Fruit fly (Drosophila melanogaster) whole organism, embryonic: ENCODE measurements around the gene Cep290.

Source experiments
- ATbp ChIP-seq: fragments of 200-800 bp; sonication (Bioruptor generic); optimal IDR thresholded peaks from 2 replicates; lab custom pipeline; 2017; ENCODE audit warnings: missing biosample characterization, mild to moderate bottlenecking, missing genetic modification characterization, missing genetic modification reagents
- B-H1 ChIP-seq: fragments of 200-800 bp; sonication (Bioruptor generic); IDR thresholded peaks from 3 replicates; pipeline ENCODE4 v1.3.6; 2022; ENCODE audit warnings: missing biosample characterization, missing genetic modification characterization
- Blimp-1 ChIP-seq: fragments of 200-800 bp; sonication (Bioruptor generic); optimal IDR thresholded peaks from 3 replicates; lab custom pipeline; 2018; ENCODE audit warnings: missing biosample characterization, missing genetic modification characterization, mild to moderate bottlenecking, moderate library complexity, missing genetic modification reagents
- CG11085 ChIP-seq: fragments of 200-800 bp; sonication (Bioruptor generic); IDR thresholded peaks from 2 replicates; pipeline ENCODE4 v1.3.6; 2022; ENCODE audit warnings: missing biosample characterization, missing genetic modification characterization
- CG1233 ChIP-seq: fragments of 200-800 bp; sonication (Bioruptor generic); optimal IDR thresholded peaks from 4 replicates; lab custom pipeline; 2018; ENCODE audit warnings: missing biosample characterization, mild to moderate bottlenecking, missing genetic modification characterization
- CG12659 ChIP-seq: fragments of 200-800 bp; sonication (Bioruptor generic); optimal IDR thresholded peaks from 3 replicates; lab custom pipeline; 2017; ENCODE audit warnings: mild to moderate bottlenecking, missing biosample characterization, missing genetic modification reagents, missing genetic modification characterization
- CG15011 ChIP-seq: fragments of 200-800 bp; sonication (Bioruptor generic); optimal IDR thresholded peaks from 3 replicates; lab custom pipeline; 2018; ENCODE audit warnings: missing biosample characterization, mild to moderate bottlenecking, missing genetic modification characterization
- CG15073 ChIP-seq: fragments of 200-800 bp; sonication (Bioruptor generic); optimal IDR thresholded peaks from 2 replicates; lab custom pipeline; 2016; ENCODE audit warnings: missing biosample characterization, missing genetic modification characterization
- CG1647 ChIP-seq: fragments of 200-800 bp; sonication (Bioruptor generic); optimal IDR thresholded peaks from 3 replicates; lab custom pipeline; 2016; ENCODE audit warnings: missing biosample characterization, missing genetic modification characterization
- CG16815 ChIP-seq: fragments of 200-800 bp; sonication (Bioruptor generic); optimal IDR thresholded peaks from 3 replicates; lab custom pipeline; 2017; ENCODE audit warnings: missing biosample characterization, mild to moderate bottlenecking, missing genetic modification characterization
- CG17568 ChIP-seq: fragments of 200-800 bp; sonication (Bioruptor generic); optimal IDR thresholded peaks from 2 replicates; lab custom pipeline; 2018; ENCODE audit warnings: missing biosample characterization, mild to moderate bottlenecking, missing genetic modification characterization, moderate library complexity
- CG17829 ChIP-seq: fragments of 200-800 bp; optimal IDR thresholded peaks from 2 replicates; lab custom pipeline; 2019; ENCODE audit warnings: missing biosample characterization, mild to moderate bottlenecking, missing genetic modification characterization, moderate library complexity
- CG6683 ChIP-seq: fragments of 200-800 bp; sonication (Bioruptor generic); optimal IDR thresholded peaks from 2 replicates; lab custom pipeline; 2017; ENCODE audit warnings: missing biosample characterization, mild to moderate bottlenecking, missing genetic modification characterization, missing genetic modification reagents
- CG6689 ChIP-seq: fragments of 200-800 bp; sonication (Bioruptor generic); IDR thresholded peaks from 2 replicates; pipeline ENCODE4 v1.3.6; 2022; ENCODE audit warnings: missing biosample characterization, missing genetic modification characterization
- CG8281 ChIP-seq: fragments of 200-800 bp; sonication (Bioruptor generic); optimal IDR thresholded peaks from 2 replicates; lab custom pipeline; 2018; ENCODE audit warnings: missing biosample characterization, mild to moderate bottlenecking, missing genetic modification characterization, moderate library complexity
- CG8478 ChIP-seq: fragments of >200 bp; optimal IDR thresholded peaks from 2 replicates; lab custom pipeline; 2018
- CG8924 ChIP-seq: fragments of 200-800 bp; optimal IDR thresholded peaks from 3 replicates; lab custom pipeline; 2019; ENCODE audit warnings: missing biosample characterization, mild to moderate bottlenecking, missing genetic modification characterization, moderate library complexity
- CTCF ChIP-seq: fragments of 200-800 bp; sonication (Bioruptor generic); optimal IDR thresholded peaks from 2 replicates; lab custom pipeline; 2017; ENCODE audit warnings: missing biosample characterization, mild to moderate bottlenecking, missing genetic modification characterization, moderate library complexity
- Chrac-16 ChIP-seq: fragments of 200-800 bp; sonication (Bioruptor generic); optimal IDR thresholded peaks from 3 replicates; lab custom pipeline; 2016; ENCODE audit warnings: missing biosample characterization, missing genetic modification characterization
- D ChIP-seq, 2 experiments: fragments of 200-800 bp in 1 of 2; fragments of >200 bp in 1 of 2; sonication (Bioruptor generic) in 1 of 2; optimal IDR thresholded peaks; 2 replicates in 1 of 2; 3 replicates in 1 of 2; lab custom pipeline; 2017; ENCODE audit warnings: mild to moderate bottlenecking in 1 of 2, missing biosample characterization in 1 of 2, missing genetic modification characterization in 1 of 2, missing genetic modification reagents in 1 of 2
- Doc2 ChIP-seq: fragments of 200-800 bp; sonication (Bioruptor generic); IDR thresholded peaks from 2 replicates; pipeline ENCODE4 v1.3.6; 2022; ENCODE audit warnings: missing biosample characterization, missing genetic modification characterization
- Eip74EF ChIP-seq, 2 experiments: fragments of 200-800 bp in 1 of 2; fragments of >200 bp in 1 of 2; sonication (Bioruptor generic) in 1 of 2; optimal IDR thresholded peaks; 2 replicates each; lab custom pipeline; 2017 to 2019; ENCODE audit warnings: missing biosample characterization in 2 of 2, missing genetic modification characterization in 2 of 2, mild to moderate bottlenecking in 1 of 2, moderate library complexity in 1 of 2
- Ets97D ChIP-seq: fragments of 200-800 bp; sonication (Bioruptor generic); optimal IDR thresholded peaks from 3 replicates; lab custom pipeline; 2016; ENCODE audit warnings: missing biosample characterization, missing genetic modification characterization
- Fer2 ChIP-seq: fragments of 200-800 bp; sonication (Bioruptor generic); optimal IDR thresholded peaks from 2 replicates; lab custom pipeline; 2018; ENCODE audit warnings: missing biosample characterization, mild to moderate bottlenecking, missing genetic modification characterization, moderate library complexity
- H2.0 ChIP-seq: fragments of 200-800 bp; sonication (Bioruptor generic); IDR thresholded peaks from 2 replicates; pipeline ENCODE4 v1.3.6; 2022; ENCODE audit warnings: missing biosample characterization, missing genetic modification characterization
- HHEX ChIP-seq: fragments of 200-800 bp; sonication (Bioruptor generic); optimal IDR thresholded peaks from 3 replicates; lab custom pipeline; 2017; ENCODE audit warnings: missing biosample characterization, mild to moderate bottlenecking, missing genetic modification characterization, missing genetic modification reagents
- Hand ChIP-seq: fragments of 200-800 bp; sonication (Bioruptor generic); optimal IDR thresholded peaks from 2 replicates; lab custom pipeline; 2017; ENCODE audit warnings: mild to moderate bottlenecking, missing biosample characterization, missing genetic modification reagents, missing genetic modification characterization
- Meics ChIP-seq: fragments of 200-800 bp; sonication (Bioruptor generic); optimal IDR thresholded peaks from 2 replicates; lab custom pipeline; 2017; ENCODE audit warnings: missing biosample characterization, mild to moderate bottlenecking, missing genetic modification characterization
- Mes4 ChIP-seq: fragments of 200-800 bp; sonication (Bioruptor generic); optimal IDR thresholded peaks from 2 replicates; lab custom pipeline; 2016; ENCODE audit warnings: missing biosample characterization, missing genetic modification characterization
- Mrtf ChIP-seq: fragments of 200-800 bp; sonication (Bioruptor generic); IDR thresholded peaks from 3 replicates; pipeline ENCODE4 v1.3.6; 2022; ENCODE audit warnings: missing biosample characterization, missing genetic modification characterization
- Nf-YB ChIP-seq: fragments of 200-800 bp; sonication (Bioruptor generic); optimal IDR thresholded peaks from 3 replicates; lab custom pipeline; 2019; ENCODE audit warnings: missing biosample characterization, mild to moderate bottlenecking, missing genetic modification characterization, moderate library complexity
- Ptx1 ChIP-seq: fragments of 200-800 bp; sonication (Bioruptor generic); IDR thresholded peaks from 2 replicates; pipeline ENCODE4 v1.3.6; 2022; ENCODE audit warnings: missing biosample characterization, missing genetic modification characterization
- Scr ChIP-seq: fragments of 200-800 bp; sonication (Bioruptor generic); IDR thresholded peaks from 2 replicates; pipeline ENCODE4 v1.3.6; 2022; ENCODE audit warnings: missing biosample characterization, missing genetic modification characterization; ENCODE audit not compliant: partially characterized antibody
- Stat92E ChIP-seq, 3 experiments: fragments of >200 bp in 2 of 3; fragments of 200-800 bp in 1 of 3; sonication (Bioruptor generic) in 1 of 3; optimal IDR thresholded peaks; 2 replicates each; lab custom pipeline; 2017 to 2019; ENCODE audit warnings: missing biosample characterization in 3 of 3, missing genetic modification characterization in 3 of 3, mild to moderate bottlenecking in 1 of 3, moderate library complexity in 1 of 3
- br ChIP-seq: fragments of >200 bp; optimal IDR thresholded peaks from 2 replicates; lab custom pipeline; 2017
- cad ChIP-seq: fragments of >200 bp; optimal IDR thresholded peaks from 2 replicates; lab custom pipeline; 2017; ENCODE audit warnings: missing biosample characterization, missing genetic modification characterization
- cato ChIP-seq: fragments of 200-800 bp; sonication (Bioruptor generic); optimal IDR thresholded peaks from 2 replicates; lab custom pipeline; 2016; ENCODE audit warnings: missing biosample characterization, missing genetic modification characterization, borderline replicate concordance
- caup ChIP-seq: fragments of 200-800 bp; sonication (Bioruptor generic); optimal IDR thresholded peaks from 3 replicates; lab custom pipeline; 2017; ENCODE audit warnings: missing biosample characterization, mild to moderate bottlenecking, missing genetic modification characterization, moderate library complexity; ENCODE audit not compliant: severe bottlenecking
- croc ChIP-seq: fragments of 200-800 bp; sonication (Bioruptor generic); conservative IDR thresholded peaks from 3 replicates; pipeline ENCODE4 v1.3.6; 2022; ENCODE audit warnings: missing biosample characterization, missing genetic modification characterization
- danr ChIP-seq: fragments of 200-800 bp; sonication (Bioruptor generic); IDR thresholded peaks from 2 replicates; pipeline ENCODE4 v1.3.6; 2022; ENCODE audit warnings: missing biosample characterization, missing genetic modification characterization
- dpn ChIP-seq, 2 experiments: fragments of 200-800 bp; sonication (Bioruptor generic); optimal IDR thresholded peaks; 3 replicates each; lab custom pipeline; 2016; ENCODE audit warnings: missing biosample characterization in 2 of 2, missing genetic modification characterization in 2 of 2
- ems ChIP-seq: fragments of 200-800 bp; sonication (Bioruptor generic); optimal IDR thresholded peaks from 3 replicates; lab custom pipeline; 2016; ENCODE audit warnings: missing biosample characterization, missing genetic modification characterization
- gsb-n ChIP-seq: fragments of 200-800 bp; sonication (Bioruptor generic); optimal IDR thresholded peaks from 3 replicates; lab custom pipeline; 2018; ENCODE audit warnings: missing biosample characterization, mild to moderate bottlenecking, missing genetic modification characterization
- ham ChIP-seq: fragments of 200-800 bp; sonication (Bioruptor generic); IDR thresholded peaks from 2 replicates; pipeline ENCODE4 v1.3.6; 2022; ENCODE audit warnings: missing biosample characterization, missing genetic modification characterization
- hb ChIP-seq: fragments of 200-800 bp; sonication (Bioruptor generic); IDR thresholded peaks from 3 replicates; pipeline ENCODE4 v1.3.6; 2022; ENCODE audit warnings: missing biosample characterization, missing genetic modification characterization; ENCODE audit not compliant: partially characterized antibody
- jing ChIP-seq: fragments of 200-800 bp; sonication (Bioruptor generic); optimal IDR thresholded peaks from 2 replicates; lab custom pipeline; 2018; ENCODE audit warnings: missing biosample characterization, mild to moderate bottlenecking, missing genetic modification characterization
- kay ChIP-seq: fragments of 200-800 bp; sonication (Bioruptor generic); optimal IDR thresholded peaks from 2 replicates; lab custom pipeline; 2016; ENCODE audit warnings: missing biosample characterization, missing genetic modification characterization
- luna ChIP-seq: fragments of 200-800 bp; sonication (Bioruptor generic); optimal IDR thresholded peaks from 2 replicates; lab custom pipeline; 2016; ENCODE audit warnings: missing biosample characterization, missing genetic modification characterization
- pros ChIP-seq: fragments of 200-800 bp; sonication (Bioruptor generic); optimal IDR thresholded peaks from 3 replicates; lab custom pipeline; 2019; ENCODE audit warnings: missing biosample characterization, mild to moderate bottlenecking, missing genetic modification characterization, moderate library complexity
- sens-2 ChIP-seq: fragments of 200-800 bp; sonication (Bioruptor generic); IDR thresholded peaks from 2 replicates; pipeline ENCODE4 v1.3.6; 2022; ENCODE audit warnings: missing biosample characterization, missing genetic modification characterization
- sim ChIP-seq: fragments of 200-800 bp; sonication (Bioruptor generic); IDR thresholded peaks from 2 replicates; pipeline ENCODE4 v1.3.6; 2022; ENCODE audit warnings: missing biosample characterization, missing genetic modification characterization

Gene Cep290

dm6 chr3L:824444-824843 is 19.3 kb upstream of the Cep290 start (continued):
- TF ChIP-seq CG15011 (no peak), Mrtf (no peak), CG8478 (lab: Kevin White, UChicago) (no peak), B-H1 (GFP tag; lab: Robert Waterston, UW) (no peak; the same call in 2 of the 3 replicates), Ets97D (GFP tag; lab: Kevin White, UChicago) (no peak), Scr (GFP tag; lab: Robert Waterston, UW) (no peak), Fer2 (tag; lab: Kevin White, UChicago) (no peak), ham (GFP tag; lab: Robert Waterston, UW) (no peak), H2.0 (GFP tag; lab: Robert Waterston, UW) (no peak), Meics (GFP tag; lab: Kevin White, UChicago) (no peak), CG11085 (GFP tag; lab: Robert Waterston, UW) (no peak), CG1647 (no peak), Blimp-1 (GFP tag; lab: Kevin White, UChicago) (peak; percentile 50), sim (GFP tag; lab: Robert Waterston, UW) (no peak), CG17568 (GFP tag; lab: Kevin White, UChicago) (no peak), CG6689 (GFP tag; lab: Robert Waterston, UW) (0 out of 2 replicates have a peak, but pooled peaks have one; percentile 25), Chrac-16 (no peak), Doc2 (no peak), CG12659 (GFP tag; lab: Kevin White, UChicago) (no peak), CTCF (GFP tag; lab: Kevin White, UChicago) (no peak), pros (GFP tag; lab: Kevin White, UChicago) (no peak), hb (GFP tag; lab: Robert Waterston, UW) (no peak), CG8281 (no peak), luna (GFP tag; lab: Kevin White, UChicago) (no peak), caup (GFP tag; lab: Kevin White, UChicago) (no peak), Nf-YB (GFP tag; lab: Kevin White, UChicago) (no peak), cato (no peak), dpn (GFP tag; optimal IDR thresholded peaks at IDR 0.05; lab: Kevin White, UChicago) (peak; percentile 1 to 2), D (optimal IDR thresholded peaks at IDR 0.05; lab: Kevin White, UChicago) (no peak), D (GFP tag; optimal IDR thresholded peaks at IDR 0.05; lab: Kevin White, UChicago) (no peak), cad (GFP tag; lab: Kevin White, UChicago) (no peak), gsb-n (tag; lab: Kevin White, UChicago) (no peak), ems (GFP tag; lab: Kevin White, UChicago) (no peak), danr (GFP tag; lab: Robert Waterston, UW) (no peak), CG6683 (GFP tag; lab: Kevin White, UChicago) (no peak), Stat92E (GFP tag; optimal IDR thresholded peaks at IDR 0.05; lab: Kevin White, UChicago) (no peak), croc (GFP tag; lab: Robert Waterston, UW) (no peak), jing (GFP tag; lab: Kevin White, UChicago) (no peak), Eip74EF (GFP tag; optimal IDR thresholded peaks at IDR 0.05; lab: Kevin White, UChicago) (peak in 1 of 2 experiments; percentile 23), CG15073 (GFP tag; lab: Kevin White, UChicago) (no peak), kay (no peak), br (lab: Kevin White, UChicago) (no peak), HHEX (GFP tag; lab: Kevin White, UChicago) (no peak), Hand (no peak), CG16815 (GFP tag; lab: Kevin White, UChicago) (no peak), sens-2 (no peak), Ptx1 (peak; percentile 43; the same call in 1 of the 2 replicates), CG17829 (tag; lab: Kevin White, UChicago) (peak; percentile 40), CG1233 (peak; percentile 48), ATbp (GFP tag; lab: Kevin White, UChicago) (peak; percentile 27), Mes4 (GFP tag; lab: Kevin White, UChicago) (no peak), CG8924 (tag; lab: Kevin White, UChicago) (peak; percentile 3)
